Worm (Caenorhabditis elegans) whole organism, L4 larva: ENCODE measurements around the gene rpl-33.
"Not testable (repeated sequence)": the region's sequence is repeated elsewhere in the genome, so short reads cannot be mapped to it uniquely, and the experiment has no call there.

ENCODE experiments used
- F10B5.3 ChIP-seq: sonication (generic microtip); optimal IDR thresholded peaks from 2 replicates; lab custom pipeline; 2016; ENCODE audit warnings: mild to moderate bottlenecking, missing genetic modification characterization, missing compliant biosample characterization
- F26F4.8 ChIP-seq: fragments of 200-800 bp; sonication (Bioruptor generic); conservative IDR thresholded peaks from 2 replicates; pipeline ENCODE4 v1.3.6; 2022; ENCODE audit warnings: missing genetic modification characterization, missing compliant biosample characterization
- F37D6.2 ChIP-seq: sonication (generic microtip); optimal IDR thresholded peaks from 2 replicates; lab custom pipeline; 2016; ENCODE audit warnings: mild to moderate bottlenecking, missing genetic modification characterization, missing compliant biosample characterization
- F49E8.2 ChIP-seq: sonication (generic microtip); optimal IDR thresholded peaks from 2 replicates; lab custom pipeline; 2016; ENCODE audit warnings: missing compliant biosample characterization, mild to moderate bottlenecking, missing genetic modification characterization, borderline replicate concordance
- Y5F2A.4 ChIP-seq: fragments of 200-800 bp; sonication (Bioruptor generic); optimal IDR thresholded peaks from 2 replicates; lab custom pipeline; 2018; ENCODE audit warnings: mild to moderate bottlenecking, missing genetic modification characterization, missing compliant biosample characterization
- ZK546.5 ChIP-seq, 2 experiments: sonication (generic microtip); optimal IDR thresholded peaks; 2 replicates each; lab custom pipeline; 2017; ENCODE audit warnings: missing biosample characterization in 2 of 2, missing genetic modification characterization in 2 of 2
- aly-2 ChIP-seq: sonication (generic microtip); optimal IDR thresholded peaks from 2 replicates; lab custom pipeline; 2018; ENCODE audit warnings: missing biosample characterization, missing genetic modification characterization
- attf-4 ChIP-seq: sonication (generic microtip); optimal IDR thresholded peaks from 3 replicates; lab custom pipeline; 2017; ENCODE audit warnings: missing biosample characterization, missing genetic modification characterization
- ceh-20 ChIP-seq: fragments of 200-800 bp; sonication (Bioruptor generic); IDR thresholded peaks from 2 replicates; pipeline ENCODE4 v1.3.6; 2022; ENCODE audit warnings: missing genetic modification reagents, missing genetic modification characterization, missing compliant biosample characterization
- ceh-62 ChIP-seq: sonication (generic microtip); optimal IDR thresholded peaks from 2 replicates; lab custom pipeline; 2017; ENCODE audit warnings: missing biosample characterization, missing genetic modification characterization
- ctbp-1 ChIP-seq: fragments of 200-800 bp; sonication (Bioruptor generic); IDR thresholded peaks from 2 replicates; pipeline ENCODE4 v1.3.6; 2022; ENCODE audit warnings: missing genetic modification reagents, missing genetic modification characterization, missing compliant biosample characterization
- daf-16 ChIP-seq, 3 experiments: sonication (generic microtip); optimal IDR thresholded peaks; 2 replicates each; lab custom pipeline; 2016 to 2017; ENCODE audit warnings: missing genetic modification characterization in 3 of 3, missing genetic modification reagents in 3 of 3, mild to moderate bottlenecking in 2 of 3, missing compliant biosample characterization in 2 of 3, missing biosample characterization in 1 of 3, moderate library complexity in 1 of 3
- dmd-6 ChIP-seq: fragments of 200-800 bp; sonication (Bioruptor generic); IDR thresholded peaks from 2 replicates; pipeline ENCODE4 v1.3.6; 2022; ENCODE audit warnings: missing genetic modification reagents, missing genetic modification characterization, missing compliant biosample characterization
- dpl-1 ChIP-seq: fragments of 150-350 bp; optimal IDR thresholded peaks from 2 replicates; lab custom pipeline; 2014; ENCODE audit warnings: missing biosample characterization, missing genetic modification reagents, missing genetic modification characterization
- duxl-1 ChIP-seq: sonication (generic microtip); optimal IDR thresholded peaks from 2 replicates; lab custom pipeline; 2016; ENCODE audit warnings: mild to moderate bottlenecking, missing genetic modification characterization, moderate library complexity, missing compliant biosample characterization; ENCODE audit not compliant: poor library complexity
- egl-27 ChIP-seq: sonication (generic microtip); optimal IDR thresholded peaks from 3 replicates; lab custom pipeline; 2017; ENCODE audit warnings: missing biosample characterization, missing genetic modification reagents, missing genetic modification characterization
- fos-1 ChIP-seq: fragments of 150-350 bp; optimal IDR thresholded peaks from 2 replicates; lab custom pipeline; 2014; ENCODE audit warnings: missing biosample characterization, missing genetic modification characterization
- gei-8 ChIP-seq: fragments of 200-800 bp; sonication (Bioruptor generic); optimal IDR thresholded peaks from 2 replicates; lab custom pipeline; 2018; ENCODE audit warnings: mild to moderate bottlenecking, missing genetic modification characterization, missing compliant biosample characterization
- hlh-30 ChIP-seq: sonication (generic microtip); optimal IDR thresholded peaks from 2 replicates; lab custom pipeline; 2017; ENCODE audit warnings: antibody characterized with exemption, mild to moderate bottlenecking, missing genetic modification characterization, missing compliant biosample characterization; ENCODE audit not compliant: insufficient read depth
- hmg-1.1 ChIP-seq: fragments of 200-800 bp; sonication (Bioruptor generic); IDR thresholded peaks from 2 replicates; pipeline ENCODE4 v1.3.6; 2022; ENCODE audit warnings: missing genetic modification reagents, missing genetic modification characterization, missing compliant biosample characterization
- lin-38 ChIP-seq: fragments of 200-800 bp; sonication (Bioruptor generic); IDR thresholded peaks from 2 replicates; pipeline ENCODE4 v1.3.6; 2022; ENCODE audit warnings: missing genetic modification reagents, missing genetic modification characterization, missing compliant biosample characterization
- lsy-2 ChIP-seq, 2 experiments: fragments of 150-350 bp in 1 of 2; sonication (generic microtip) in 1 of 2; optimal IDR thresholded peaks; 2 replicates each; lab custom pipeline; 2014 to 2017; ENCODE audit warnings: missing biosample characterization in 2 of 2, missing genetic modification characterization in 2 of 2
- mes-2 ChIP-seq: sonication (generic microtip); optimal IDR thresholded peaks from 2 replicates; lab custom pipeline; 2016; ENCODE audit warnings: missing genotype, mild to moderate bottlenecking, missing genetic modification characterization, missing compliant biosample characterization; ENCODE audit not compliant: poor library complexity, severe bottlenecking
- nhr-11 ChIP-seq: fragments of 150-350 bp; optimal IDR thresholded peaks from 2 replicates; lab custom pipeline; 2014; ENCODE audit warnings: missing biosample characterization, missing genetic modification characterization
- nhr-28 ChIP-seq: fragments of 150-350 bp; optimal IDR thresholded peaks from 2 replicates; lab custom pipeline; 2014; ENCODE audit warnings: missing biosample characterization, missing genetic modification characterization
- nhr-41 ChIP-seq: fragments of 200-800 bp; sonication (Bioruptor generic); IDR thresholded peaks from 2 replicates; pipeline ENCODE4 v1.3.6; 2022; ENCODE audit warnings: missing genetic modification reagents, missing genetic modification characterization, missing compliant biosample characterization
- nhr-42 ChIP-seq: fragments of 200-800 bp; sonication (Bioruptor generic); IDR thresholded peaks from 2 replicates; pipeline ENCODE4 v1.3.6; 2022; ENCODE audit warnings: missing genetic modification characterization, missing compliant biosample characterization
- nhr-48 ChIP-seq: sonication (generic microtip); optimal IDR thresholded peaks from 2 replicates; lab custom pipeline; 2016; ENCODE audit warnings: mild to moderate bottlenecking, missing genetic modification characterization, missing compliant biosample characterization
- php-3 ChIP-seq: fragments of 200-800 bp; sonication (Bioruptor generic); IDR thresholded peaks from 2 replicates; pipeline ENCODE4 v1.3.6; 2022; ENCODE audit warnings: missing genetic modification reagents, missing genetic modification characterization, missing compliant biosample characterization
- sdz-12 ChIP-seq: fragments of 200-800 bp; sonication (Bioruptor generic); optimal IDR thresholded peaks from 2 replicates; lab custom pipeline; 2018; ENCODE audit warnings: mild to moderate bottlenecking, missing genetic modification characterization, missing compliant biosample characterization
- unc-62 ChIP-seq, 3 experiments: fragments of 150-350 bp in 1 of 3; sonication (generic microtip); optimal IDR thresholded peaks in 2 of 3; peaks in 1 of 3; 1 replicate in 1 of 3; 2 replicates in 2 of 3; lab custom pipeline; 2014 to 2017; ENCODE audit warnings: missing biosample characterization in 3 of 3, missing genetic modification characterization in 3 of 3, missing genetic modification reagents in 3 of 3, missing genotype in 1 of 3
- zag-1 ChIP-seq: fragments of 150-350 bp; optimal IDR thresholded peaks from 2 replicates; lab custom pipeline; 2014; ENCODE audit warnings: missing biosample characterization, missing genetic modification characterization
- zfp-3 ChIP-seq: fragments of 200-800 bp; sonication (Bioruptor generic); conservative IDR thresholded peaks from 2 replicates; pipeline ENCODE4 v1.3.6; 2022; ENCODE audit warnings: missing genetic modification reagents, missing genetic modification characterization, missing compliant biosample characterization
- ztf-11 ChIP-seq: fragments of 150-350 bp; optimal IDR thresholded peaks from 2 replicates; lab custom pipeline; 2014; ENCODE audit warnings: missing biosample characterization, missing genetic modification characterization

rpl-33 gene

ce11 chrII:7075564-7076228 is 29.7 kb upstream of the rpl-33 start, which contains the start of gene T02G5.7 (continued):
- TF ChIP-seq Y5F2A.4 (GFP tag; lab: Kevin White, UChicago) = no peak
- TF ChIP-seq F10B5.3 (tag; lab: Kevin White, UChicago) = no peak
- TF ChIP-seq lsy-2 (tag; optimal IDR thresholded peaks at IDR 0.05; lab: Kevin White, UChicago) = no peak
- no peak for TF ChIP-seq ctbp-1 (GFP tag; lab: Robert Waterston, UW)
- no peak for TF ChIP-seq F26F4.8 (GFP tag; lab: Robert Waterston, UW)
- TF ChIP-seq mes-2 (tag; lab: Kevin White, UChicago) = no peak
- TF ChIP-seq zag-1 = no peak
- TF ChIP-seq gei-8 = no peak
- TF ChIP-seq aly-2 (tag; lab: Kevin White, UChicago) = no peak
- TF ChIP-seq attf-4 (tag; lab: Kevin White, UChicago) = no peak
- no peak for TF ChIP-seq nhr-42
- TF ChIP-seq ztf-11 (tag; lab: Kevin White, UChicago) = no peak
- no peak for TF ChIP-seq F49E8.2
- 0 out of 2 replicates have a peak, but pooled peaks have one; percentile 22 for TF ChIP-seq zfp-3 (GFP tag; lab: Robert Waterston, UW)
- TF ChIP-seq lin-38 (GFP tag; lab: Robert Waterston, UW) = peak; percentile 40
- TF ChIP-seq nhr-11 (tag; lab: Kevin White, UChicago) = no peak
- TF ChIP-seq hmg-1.1 (GFP tag; lab: Robert Waterston, UW) = no peak
- no peak for TF ChIP-seq dpl-1 (GFP tag; lab: Kevin White, UChicago)
- no peak for TF ChIP-seq nhr-41 (GFP tag; lab: Robert Waterston, UW)
- TF ChIP-seq unc-62 (GFP tag; optimal IDR thresholded peaks at IDR 0.05 in 1 of 2; lab: Kevin White, UChicago) = no peak
- TF ChIP-seq unc-62 (tag; optimal IDR thresholded peaks at IDR 0.05; lab: Kevin White, UChicago) = no peak
- no peak for TF ChIP-seq fos-1 (tag; lab: Kevin White, UChicago)
- no peak for TF ChIP-seq dmd-6
- TF ChIP-seq php-3 (GFP tag; lab: Robert Waterston, UW) = no peak
- no peak for TF ChIP-seq F37D6.2 (tag; lab: Kevin White, UChicago)
- TF ChIP-seq ceh-20 = no peak
- no peak for TF ChIP-seq nhr-48
- no peak for TF ChIP-seq sdz-12 (GFP tag; lab: Kevin White, UChicago)
- TF ChIP-seq ZK546.5 (tag; optimal IDR thresholded peaks at IDR 0.05; lab: Kevin White, UChicago) = no peak
- no peak for TF ChIP-seq nhr-28 (tag; lab: Kevin White, UChicago)
- TF ChIP-seq ceh-62 (tag; lab: Kevin White, UChicago) = no peak
- no peak for TF ChIP-seq duxl-1 (tag; lab: Kevin White, UChicago)
- TF ChIP-seq hlh-30 (tag; lab: Kevin White, UChicago) = no peak
- TF ChIP-seq egl-27 (tag; lab: Kevin White, UChicago) = no peak

ce11 chrII:7084021-7084420 is 21.3 kb upstream of the rpl-33 start, which contains the start of the genes T02G5.14 and T02G5.15:
Gene T02G5.14, plus strand, starts transcription at chrII:7084321.
Gene T02G5.15, plus strand, starts transcription at chrII:7084321.
- peak in 1 of 2 experiments; percentile 21 for TF ChIP-seq daf-16 (GFP tag; optimal IDR thresholded peaks at IDR 0.05; lab: Kevin White, UChicago)
- not testable (repeated sequence) for TF ChIP-seq daf-16 (tag; optimal IDR thresholded peaks at IDR 0.05; lab: Kevin White, UChicago)

ce11 chrII:7088283-7088682 is 17.1 kb upstream of the rpl-33 start:
- peak in 1 of 2 experiments; percentile 67 for TF ChIP-seq unc-62 (GFP tag; optimal IDR thresholded peaks at IDR 0.05 in 1 of 2; lab: Kevin White, UChicago)
- not testable (repeated sequence) for TF ChIP-seq unc-62 (tag; optimal IDR thresholded peaks at IDR 0.05; lab: Kevin White, UChicago)
